Worm (Caenorhabditis elegans): Measurements from ENCODE around the gene vhl-1.

DNA sequence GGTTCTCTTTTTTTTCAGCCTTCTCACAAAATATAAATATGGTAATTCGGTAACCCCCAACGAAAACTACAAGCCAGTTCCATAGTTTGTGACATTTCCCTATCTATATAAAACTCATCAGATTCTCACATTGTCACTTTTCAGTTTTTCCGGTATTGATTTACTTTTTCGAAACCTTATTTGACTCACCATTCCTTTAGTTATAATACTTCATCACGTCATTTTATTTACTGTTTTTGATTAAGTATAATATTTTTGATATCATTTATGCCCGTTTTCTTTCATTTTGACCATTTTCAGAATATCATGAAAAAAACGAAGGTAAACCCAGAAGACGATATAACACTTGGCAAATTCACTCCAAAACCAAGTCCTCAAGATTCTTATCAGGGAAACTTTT, 44.7 kb downstream of the vhl-1 start, which contains the start of gene pgp-3:
- TF ChIP-seq pha-4 (tag; optimal IDR thresholded peaks at IDR 0.05), result no peak
- no peak for TF ChIP-seq elt-3 (tag; optimal IDR thresholded peaks at IDR 0.05)
- TF ChIP-seq mls-2 (tag; optimal IDR thresholded peaks at IDR 0.05), result no peak

Measured in whole organism, mixed stage, embryonic.